Fruit fly (Drosophila melanogaster) whole organism, embryonic: Measurements from ENCODE around the gene CG13917.

Experiments
- BEAF-32 ChIP-seq: fragments of 200-800 bp; sonication (Bioruptor generic); optimal IDR thresholded peaks from 3 replicates; lab custom pipeline; 2017; ENCODE audit warnings: missing biosample characterization, missing genetic modification characterization, mild to moderate bottlenecking, moderate library complexity, missing genetic modification reagents
- CG10431 ChIP-seq: fragments of 200-800 bp; sonication (Bioruptor generic); optimal IDR thresholded peaks from 3 replicates; lab custom pipeline; 2018; ENCODE audit warnings: missing biosample characterization, mild to moderate bottlenecking, missing genetic modification characterization
- CG10543 ChIP-seq: fragments of 200-800 bp; sonication (Bioruptor generic); optimal IDR thresholded peaks from 3 replicates; lab custom pipeline; 2017; ENCODE audit warnings: missing biosample characterization, mild to moderate bottlenecking, missing genetic modification characterization, moderate library complexity
- CG10979 ChIP-seq: fragments of 200-800 bp; sonication (Bioruptor generic); optimal IDR thresholded peaks from 2 replicates; lab custom pipeline; 2018; ENCODE audit warnings: missing biosample characterization, mild to moderate bottlenecking, missing genetic modification characterization, moderate library complexity
- CG11504 ChIP-seq: fragments of 200-800 bp; sonication (Bioruptor generic); optimal IDR thresholded peaks from 3 replicates; lab custom pipeline; 2019; ENCODE audit warnings: missing biosample characterization, mild to moderate bottlenecking, missing genetic modification characterization, moderate library complexity
- CG12299 ChIP-seq: fragments of 200-800 bp; sonication (Bioruptor generic); optimal IDR thresholded peaks from 2 replicates; lab custom pipeline; 2018; ENCODE audit warnings: missing biosample characterization, mild to moderate bottlenecking, missing genetic modification characterization
- CG13123 ChIP-seq: fragments of 200-800 bp; sonication (Bioruptor generic); optimal IDR thresholded peaks from 2 replicates; lab custom pipeline; 2016; ENCODE audit warnings: missing biosample characterization, missing genetic modification characterization
- CG1529 ChIP-seq: fragments of 200-800 bp; sonication (Bioruptor generic); optimal IDR thresholded peaks from 3 replicates; lab custom pipeline; 2018; ENCODE audit warnings: missing biosample characterization, missing genetic modification characterization
- CG1602 ChIP-seq: fragments of 200-800 bp; sonication (Bioruptor generic); optimal IDR thresholded peaks from 3 replicates; lab custom pipeline; 2016; ENCODE audit warnings: missing biosample characterization, missing genetic modification characterization
- CG17829 ChIP-seq: fragments of 200-800 bp; optimal IDR thresholded peaks from 2 replicates; lab custom pipeline; 2019; ENCODE audit warnings: missing biosample characterization, mild to moderate bottlenecking, missing genetic modification characterization, moderate library complexity
- CG2678 ChIP-seq: fragments of 200-800 bp; sonication (Bioruptor generic); optimal IDR thresholded peaks from 3 replicates; lab custom pipeline; 2019; ENCODE audit warnings: missing biosample characterization, mild to moderate bottlenecking, missing genetic modification characterization, moderate library complexity
- CG2712 ChIP-seq: fragments of 200-800 bp; optimal IDR thresholded peaks from 3 replicates; lab custom pipeline; 2019; ENCODE audit warnings: missing biosample characterization, mild to moderate bottlenecking, missing genetic modification characterization, moderate library complexity
- CG2889 ChIP-seq: fragments of 200-800 bp; sonication (Bioruptor generic); IDR thresholded peaks from 3 replicates; pipeline ENCODE4 v1.3.6; 2022; ENCODE audit warnings: missing biosample characterization, missing genetic modification characterization
- CG30020 ChIP-seq: fragments of 200-800 bp; optimal IDR thresholded peaks from 2 replicates; lab custom pipeline; 2019; ENCODE audit warnings: missing biosample characterization, mild to moderate bottlenecking, missing genetic modification characterization, moderate library complexity
- CG34376 ChIP-seq: fragments of 200-800 bp; sonication (Bioruptor generic); optimal IDR thresholded peaks from 2 replicates; lab custom pipeline; 2018; ENCODE audit warnings: missing biosample characterization, mild to moderate bottlenecking, missing genetic modification characterization
- CG7271 ChIP-seq: fragments of 200-800 bp; sonication (Bioruptor generic); optimal IDR thresholded peaks from 2 replicates; lab custom pipeline; 2018; ENCODE audit warnings: missing biosample characterization, mild to moderate bottlenecking, missing genetic modification characterization, moderate library complexity
- CrebB ChIP-seq: fragments of 200-800 bp; sonication (Bioruptor generic); optimal IDR thresholded peaks from 3 replicates; lab custom pipeline; 2018; ENCODE audit warnings: missing biosample characterization, mild to moderate bottlenecking, missing genetic modification characterization
- D ChIP-seq, 2 experiments: fragments of 200-800 bp in 1 of 2; fragments of >200 bp in 1 of 2; sonication (Bioruptor generic) in 1 of 2; optimal IDR thresholded peaks; 2 replicates in 1 of 2; 3 replicates in 1 of 2; lab custom pipeline; 2017; ENCODE audit warnings: mild to moderate bottlenecking in 1 of 2, missing biosample characterization in 1 of 2, missing genetic modification characterization in 1 of 2, missing genetic modification reagents in 1 of 2
- Dp ChIP-seq: fragments of 200-800 bp; sonication (Bioruptor generic); optimal IDR thresholded peaks from 2 replicates; lab custom pipeline; 2018; ENCODE audit warnings: missing biosample characterization, mild to moderate bottlenecking, missing genetic modification characterization, moderate library complexity
- MBD-R2 ChIP-seq: fragments of 200-800 bp; sonication (Bioruptor generic); IDR thresholded peaks from 2 replicates; pipeline ENCODE4 v1.3.6; 2022; ENCODE audit warnings: missing biosample characterization, missing genetic modification characterization
- NFAT ChIP-seq: fragments of 200-800 bp; sonication (Bioruptor generic); IDR thresholded peaks from 2 replicates; pipeline ENCODE4 v1.3.6; 2022; ENCODE audit warnings: missing biosample characterization, missing genetic modification characterization
- Ptx1 ChIP-seq: fragments of 200-800 bp; sonication (Bioruptor generic); IDR thresholded peaks from 2 replicates; pipeline ENCODE4 v1.3.6; 2022; ENCODE audit warnings: missing biosample characterization, missing genetic modification characterization
- Scr ChIP-seq: fragments of 200-800 bp; sonication (Bioruptor generic); IDR thresholded peaks from 2 replicates; pipeline ENCODE4 v1.3.6; 2022; ENCODE audit warnings: missing biosample characterization, missing genetic modification characterization; ENCODE audit not compliant: partially characterized antibody
- TFAM ChIP-seq: fragments of 200-800 bp; sonication (Bioruptor generic); optimal IDR thresholded peaks from 2 replicates; lab custom pipeline; 2017; ENCODE audit warnings: missing biosample characterization, missing genetic modification characterization, inconsistent platforms
- Xbp1 ChIP-seq: fragments of 200-800 bp; sonication (Bioruptor generic); optimal IDR thresholded peaks from 3 replicates; lab custom pipeline; 2016; ENCODE audit warnings: missing biosample characterization, mild to moderate bottlenecking, missing genetic modification characterization
- ap ChIP-seq: fragments of 200-800 bp; sonication (Bioruptor generic); IDR thresholded peaks from 2 replicates; pipeline ENCODE4 v1.3.6; 2022; ENCODE audit warnings: missing biosample characterization, missing genetic modification characterization
- ara ChIP-seq: fragments of 200-800 bp; sonication (Bioruptor generic); IDR thresholded peaks from 2 replicates; pipeline ENCODE4 v1.3.6; 2022; ENCODE audit warnings: missing biosample characterization, missing genetic modification characterization
- btn ChIP-seq: fragments of 200-800 bp; sonication (Bioruptor generic); optimal IDR thresholded peaks from 2 replicates; lab custom pipeline; 2016; ENCODE audit warnings: missing biosample characterization, missing genetic modification characterization
- caup ChIP-seq: fragments of 200-800 bp; sonication (Bioruptor generic); optimal IDR thresholded peaks from 3 replicates; lab custom pipeline; 2017; ENCODE audit warnings: missing biosample characterization, mild to moderate bottlenecking, missing genetic modification characterization, moderate library complexity; ENCODE audit not compliant: severe bottlenecking
- cg ChIP-seq: fragments of 200-800 bp; sonication (Bioruptor generic); optimal IDR thresholded peaks from 3 replicates; lab custom pipeline; 2019; ENCODE audit warnings: missing biosample characterization, mild to moderate bottlenecking, missing genetic modification characterization, moderate library complexity
- chif ChIP-seq, 2 experiments: fragments of 200-800 bp; sonication (Bioruptor generic); optimal IDR thresholded peaks; 3 replicates each; lab custom pipeline; 2016; ENCODE audit warnings: missing biosample characterization in 2 of 2, missing genetic modification characterization in 2 of 2
- da ChIP-seq: fragments of 200-800 bp; sonication (Bioruptor generic); optimal IDR thresholded peaks from 2 replicates; lab custom pipeline; 2016; ENCODE audit warnings: missing biosample characterization, missing genetic modification characterization
- disco-r ChIP-seq: fragments of 200-800 bp; sonication (Bioruptor generic); optimal IDR thresholded peaks from 2 replicates; lab custom pipeline; 2016; ENCODE audit warnings: missing biosample characterization, missing genetic modification characterization
- dmrt99B ChIP-seq: fragments of 200-800 bp; sonication (Bioruptor generic); optimal IDR thresholded peaks from 2 replicates; lab custom pipeline; 2018; ENCODE audit warnings: missing biosample characterization, mild to moderate bottlenecking, missing genetic modification characterization, moderate library complexity
- emc ChIP-seq: fragments of 200-800 bp; sonication (Bioruptor generic); optimal IDR thresholded peaks from 2 replicates; lab custom pipeline; 2016; ENCODE audit warnings: missing biosample characterization, missing genetic modification characterization
- gsb ChIP-seq: fragments of 200-800 bp; sonication (Bioruptor generic); IDR thresholded peaks from 2 replicates; pipeline ENCODE4 v1.3.6; 2022; ENCODE audit warnings: missing biosample characterization, missing genetic modification characterization
- gt ChIP-seq: fragments of 200-800 bp; sonication (Bioruptor generic); IDR thresholded peaks from 2 replicates; pipeline ENCODE4 v1.3.6; 2022; ENCODE audit warnings: missing biosample characterization, missing genetic modification characterization
- odd ChIP-seq: fragments of 200-800 bp; sonication (Bioruptor generic); optimal IDR thresholded peaks from 2 replicates; lab custom pipeline; 2017; ENCODE audit warnings: missing biosample characterization, mild to moderate bottlenecking, missing genetic modification characterization
- onecut ChIP-seq: fragments of 200-800 bp; sonication (Bioruptor generic); IDR thresholded peaks from 2 replicates; pipeline ENCODE4 v1.3.6; 2022; ENCODE audit warnings: missing biosample characterization, missing genetic modification characterization
- p53 ChIP-seq: fragments of 200-800 bp; sonication (Bioruptor generic); optimal IDR thresholded peaks from 2 replicates; lab custom pipeline; 2016; ENCODE audit warnings: missing biosample characterization, missing genetic modification characterization
- phol ChIP-seq: fragments of 200-800 bp; sonication (Bioruptor generic); optimal IDR thresholded peaks from 3 replicates; lab custom pipeline; 2018; ENCODE audit warnings: missing biosample characterization, mild to moderate bottlenecking, missing genetic modification characterization, moderate library complexity
- row ChIP-seq: fragments of 200-800 bp; sonication (Bioruptor generic); IDR thresholded peaks from 3 replicates; pipeline ENCODE4 v1.3.6; 2022; ENCODE audit warnings: missing biosample characterization, missing genetic modification characterization
- salm ChIP-seq: fragments of 200-800 bp; sonication (Bioruptor generic); optimal IDR thresholded peaks from 2 replicates; lab custom pipeline; 2018; ENCODE audit warnings: missing biosample characterization, mild to moderate bottlenecking, missing genetic modification characterization
- tna ChIP-seq: fragments of 200-800 bp; sonication (Bioruptor generic); IDR thresholded peaks from 2 replicates; pipeline ENCODE4 v1.3.6; 2022; ENCODE audit warnings: missing biosample characterization, missing genetic modification characterization; ENCODE audit not compliant: partially characterized antibody
- trh ChIP-seq: fragments of 200-800 bp; sonication (Bioruptor generic); optimal IDR thresholded peaks from 2 replicates; lab custom pipeline; 2016; ENCODE audit warnings: missing biosample characterization, missing genetic modification characterization
- vnd ChIP-seq: fragments of 200-800 bp; sonication (Bioruptor generic); IDR thresholded peaks from 3 replicates; pipeline ENCODE4 v1.3.6; 2022; ENCODE audit warnings: missing biosample characterization, missing genetic modification characterization; ENCODE audit not compliant: partially characterized antibody
- zen ChIP-seq: fragments of 200-800 bp; sonication (Bioruptor generic); optimal IDR thresholded peaks from 3 replicates; lab custom pipeline; 2018; ENCODE audit warnings: missing biosample characterization, mild to moderate bottlenecking, missing genetic modification characterization, moderate library complexity

CG13917 gene

dm6 chr3L:1536487-1537337 is 39.8 kb upstream of the CG13917 start, which contains the start of the genes CG12091 and pns (continued):
- no peak for TF ChIP-seq D (optimal IDR thresholded peaks at IDR 0.05; lab: Kevin White, UChicago)
- TF ChIP-seq D (GFP tag; optimal IDR thresholded peaks at IDR 0.05; lab: Kevin White, UChicago), result peak; percentile 22
- peak; percentile 60; the same call in 2 of the 3 replicates for TF ChIP-seq CG2889 (GFP tag; lab: Robert Waterston, UW)
- peak; percentile 12 for TF ChIP-seq CG10431 (GFP tag; lab: Kevin White, UChicago)
- TF ChIP-seq CG30020 (tag; lab: Kevin White, UChicago), result peak; percentile 80
- TF ChIP-seq caup (GFP tag; lab: Kevin White, UChicago), result peak; percentile 71
- TF ChIP-seq BEAF-32, result peak; percentile 44
- TF ChIP-seq tna, result no peak
- no peak for TF ChIP-seq vnd (GFP tag; lab: Robert Waterston, UW)
- TF ChIP-seq CG10543, result peak; percentile 68
- peak; percentile 8 for TF ChIP-seq da
- peak; percentile 62 for TF ChIP-seq odd (GFP tag; lab: Kevin White, UChicago)
- TF ChIP-seq salm, result peak; percentile 27
- peak; percentile 28 for TF ChIP-seq btn (GFP tag; lab: Kevin White, UChicago)
- peak; percentile 41 for TF ChIP-seq CG1602 (GFP tag; lab: Kevin White, UChicago)
- peak; percentile 57 for TF ChIP-seq Scr (GFP tag; lab: Robert Waterston, UW)
- TF ChIP-seq gt (GFP tag; lab: Robert Waterston, UW), result no peak
- TF ChIP-seq chif (GFP tag; optimal IDR thresholded peaks at IDR 0.05; lab: Kevin White, UChicago), result peak; percentile 66 to 69
- TF ChIP-seq emc (GFP tag; lab: Kevin White, UChicago), result no peak
- TF ChIP-seq NFAT (GFP tag; lab: Robert Waterston, UW), result peak; percentile 54
- no peak for TF ChIP-seq CG11504
- no peak for TF ChIP-seq dmrt99B (tag; lab: Kevin White, UChicago)
- peak; percentile 59 for TF ChIP-seq CG10979 (tag; lab: Kevin White, UChicago)
- TF ChIP-seq ap (GFP tag; lab: Robert Waterston, UW), result peak; percentile 51; the same call in 1 of the 2 replicates
- peak; percentile 16 for TF ChIP-seq disco-r (GFP tag; lab: Kevin White, UChicago)
- TF ChIP-seq CG7271, result peak; percentile 52
- peak; percentile 68 for TF ChIP-seq CG2678
- TF ChIP-seq MBD-R2, result peak; percentile 43; the same call in 1 of the 2 replicates
- peak; percentile 81 for TF ChIP-seq CG2712 (tag; lab: Kevin White, UChicago)
- peak; percentile 59 for TF ChIP-seq CG34376 (GFP tag; lab: Kevin White, UChicago)
- no peak for TF ChIP-seq ara
- peak; percentile 58 for TF ChIP-seq p53
- peak; percentile 59 for TF ChIP-seq Ptx1 (GFP tag; lab: Robert Waterston, UW)
- peak; percentile 81 for TF ChIP-seq CG17829 (tag; lab: Kevin White, UChicago)
- peak; percentile 46 for TF ChIP-seq CG13123 (GFP tag; lab: Kevin White, UChicago)
- TF ChIP-seq TFAM, result no peak
- TF ChIP-seq gsb, result peak; percentile 52; the same call in 1 of the 2 replicates
- peak; percentile 16 for TF ChIP-seq CG1529
- peak; percentile 42 for TF ChIP-seq CG12299 (tag; lab: Kevin White, UChicago)
- peak; percentile 56 for TF ChIP-seq onecut (GFP tag; lab: Robert Waterston, UW)
- TF ChIP-seq Xbp1 (GFP tag; lab: Kevin White, UChicago), result peak; percentile 71
- peak; percentile 82 for TF ChIP-seq phol (tag; lab: Kevin White, UChicago)
- TF ChIP-seq cg (GFP tag; lab: Kevin White, UChicago), result no peak
- TF ChIP-seq zen (tag; lab: Kevin White, UChicago), result peak; percentile 72
- peak; percentile 4 for TF ChIP-seq trh
- peak; percentile 62 for TF ChIP-seq CrebB (tag; lab: Kevin White, UChicago)
- TF ChIP-seq Dp (GFP tag; lab: Kevin White, UChicago), result peak; percentile 14
- TF ChIP-seq row (GFP tag; lab: Robert Waterston, UW), result peak; percentile 89
